Fruit fly (Drosophila melanogaster): ENCODE data around the gene CG15172.
A peak's percentile ranks its signal among the peaks of the same experiment; 100 is the strongest.

The CG15172 gene

DNA sequence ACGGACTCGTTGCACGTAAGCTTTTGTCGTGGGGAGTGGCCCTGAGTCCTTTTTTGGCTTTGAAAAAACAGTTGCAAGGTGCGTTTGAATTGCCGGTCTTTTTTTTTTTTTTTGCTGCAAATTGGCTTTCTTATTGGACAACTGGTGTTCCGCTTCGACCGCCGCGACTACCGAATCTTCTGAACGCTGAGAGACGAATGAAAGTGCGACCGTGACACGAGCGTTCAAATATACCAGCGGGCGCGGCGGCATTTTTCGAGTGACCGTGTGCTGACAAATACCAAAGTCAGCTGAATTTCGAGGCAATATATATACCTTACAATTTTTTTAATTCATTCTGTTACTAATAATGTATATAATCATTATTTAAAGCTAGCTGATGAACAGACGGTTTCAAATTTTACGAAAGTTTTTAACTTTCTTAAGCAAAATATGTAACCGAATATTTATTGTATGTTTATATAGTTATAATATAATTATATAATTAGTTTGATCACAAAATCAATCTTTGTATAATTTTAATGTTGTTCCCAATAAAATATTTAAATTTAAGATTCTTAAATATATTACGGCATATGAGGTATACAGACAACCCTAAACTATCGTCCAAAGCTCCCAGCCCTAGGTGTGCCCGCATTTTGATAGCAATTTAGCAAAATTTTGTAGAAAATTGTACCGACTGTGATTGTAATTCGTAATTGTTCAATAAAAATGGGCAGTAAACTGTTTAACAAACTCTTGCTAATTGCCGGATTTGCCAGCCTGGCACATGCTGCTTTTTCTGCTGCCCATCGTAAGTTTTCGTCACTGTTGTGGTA, 34.9 kb upstream of the CG15172 start, which contains the start of the genes Swip-1 and EMC5 (continued):
- TF ChIP-seq CG12219 (GFP tag; optimal IDR thresholded peaks at IDR 0.05): peak; percentile 11
- peak; percentile 11 for TF ChIP-seq CG13624 (GFP tag; optimal IDR thresholded peaks at IDR 0.05)
- peak; percentile 51; the same call in 1 of the 2 replicates for TF ChIP-seq Awh (GFP tag; IDR thresholded peaks at IDR 0.05)
- TF ChIP-seq phol (tag; optimal IDR thresholded peaks at IDR 0.05): peak; percentile 84
- peak; percentile 66 for TF ChIP-seq B-H2 (GFP tag; optimal IDR thresholded peaks at IDR 0.05)
- no peak for TF ChIP-seq cg (GFP tag; optimal IDR thresholded peaks at IDR 0.05)
- peak; percentile 22 for TF ChIP-seq Max (GFP tag; optimal IDR thresholded peaks at IDR 0.05)
- no peak for TF ChIP-seq dati (GFP tag; IDR thresholded peaks at IDR 0.05)
- no peak for TF ChIP-seq pros (GFP tag; optimal IDR thresholded peaks at IDR 0.05)
- TF ChIP-seq CG34376 (GFP tag; optimal IDR thresholded peaks at IDR 0.05): peak; percentile 15
- TF ChIP-seq ftz-f1 (GFP tag; optimal IDR thresholded peaks at IDR 0.05): no peak
- TF ChIP-seq croc (GFP tag; conservative IDR thresholded peaks at IDR 0.05): 0 out of 3 replicates have a peak, but pooled peaks have one; percentile 19
- peak; percentile 50 for TF ChIP-seq esg (GFP tag; conservative IDR thresholded peaks at IDR 0.05)
- no peak for TF ChIP-seq Drgx (GFP tag; IDR thresholded peaks at IDR 0.05)
- TF ChIP-seq Doc3 (GFP tag; IDR thresholded peaks at IDR 0.05; ENCODE audit: partially characterized antibody): peak; percentile 45; the same call in 1 of the 3 replicates
- TF ChIP-seq lilli (GFP tag; optimal IDR thresholded peaks at IDR 0.05): peak; percentile 46
- TF ChIP-seq CG9797 (GFP tag; optimal IDR thresholded peaks at IDR 0.05): peak; percentile 77
- no peak for TF ChIP-seq chif (GFP tag; optimal IDR thresholded peaks at IDR 0.05)
- no peak for TF ChIP-seq ac (GFP tag; optimal IDR thresholded peaks at IDR 0.05)
- TF ChIP-seq CG14710 (tag; optimal IDR thresholded peaks at IDR 0.05): peak; percentile 82
- TF ChIP-seq fd96Cb (tag; optimal IDR thresholded peaks at IDR 0.05): peak; percentile 55
- TF ChIP-seq CG12659 (GFP tag; optimal IDR thresholded peaks at IDR 0.05): peak; percentile 82
- no peak for TF ChIP-seq CG12236 (GFP tag; optimal IDR thresholded peaks at IDR 0.05)
- peak; percentile 82 for TF ChIP-seq Ptx1 (GFP tag; IDR thresholded peaks at IDR 0.05)
- TF ChIP-seq CG4730 (GFP tag; IDR thresholded peaks at IDR 0.05): peak; percentile 39; the same call in 1 of the 2 replicates
- peak in 1 of 3 experiments; percentile 72 for TF ChIP-seq lola (GFP tag; optimal IDR thresholded peaks at IDR 0.05)
- TF ChIP-seq CG3407 (GFP tag; optimal IDR thresholded peaks at IDR 0.05): peak; percentile 13
- 0 out of 2 replicates have a peak, but pooled peaks have one; percentile 53 for TF ChIP-seq sna (GFP tag; IDR thresholded peaks at IDR 0.05; ENCODE audit: partially characterized antibody)
- no peak; the same call in 1 of the 2 replicates for TF ChIP-seq ara (GFP tag; IDR thresholded peaks at IDR 0.05)
- TF ChIP-seq Usf (GFP tag; optimal IDR thresholded peaks at IDR 0.05): peak; percentile 4
- TF ChIP-seq ems (GFP tag; optimal IDR thresholded peaks at IDR 0.05): no peak
- TF ChIP-seq disco-r (GFP tag; optimal IDR thresholded peaks at IDR 0.05): no peak
- peak; percentile 36; the same call in 2 of the 3 replicates for TF ChIP-seq CG34422 (GFP tag; IDR thresholded peaks at IDR 0.05)
- no peak for TF ChIP-seq CG18476 (GFP tag; optimal IDR thresholded peaks at IDR 0.05)
- no peak for TF ChIP-seq dimm (GFP tag; IDR thresholded peaks at IDR 0.05)
- peak; percentile 59 for TF ChIP-seq ind (GFP tag; optimal IDR thresholded peaks at IDR 0.05)
- TF ChIP-seq Side (GFP tag; optimal IDR thresholded peaks at IDR 0.05): no peak
- TF ChIP-seq ERR (GFP tag; optimal IDR thresholded peaks at IDR 0.05): no peak
- no peak for TF ChIP-seq salm (tag; optimal IDR thresholded peaks at IDR 0.05)
- TF ChIP-seq crc (GFP tag; optimal IDR thresholded peaks at IDR 0.05): no peak
- peak; percentile 27 for TF ChIP-seq stwl (tag; optimal IDR thresholded peaks at IDR 0.05)
- no peak for TF ChIP-seq CG10565 (GFP tag; optimal IDR thresholded peaks at IDR 0.05)
- TF ChIP-seq CG6272 (GFP tag; IDR thresholded peaks at IDR 0.05): peak; percentile 51
- TF ChIP-seq Oli (tag; optimal IDR thresholded peaks at IDR 0.05): peak; percentile 24
- peak; percentile 73 for TF ChIP-seq MESR4 (GFP tag; optimal IDR thresholded peaks at IDR 0.05)
- TF ChIP-seq ranshi (GFP tag; IDR thresholded peaks at IDR 0.05): peak; percentile 59; the same call in 1 of the 2 replicates
- TF ChIP-seq CG7357 (GFP tag; IDR thresholded peaks at IDR 0.05): no peak
- TF ChIP-seq Bgb (GFP tag; IDR thresholded peaks at IDR 0.05; ENCODE audit: partially characterized antibody): peak; percentile 47
